Fruit fly (Drosophila melanogaster) whole organism, embryonic: ENCODE data around the gene kat80.
A peak's percentile ranks its signal among the peaks of the same experiment; 100 is the strongest.

Source experiments
- Bdp1 ChIP-seq: fragments of 200-800 bp; sonication (Bioruptor generic); optimal IDR thresholded peaks from 3 replicates; lab custom pipeline; 2016; ENCODE audit warnings: missing biosample characterization, missing genetic modification characterization
- Blimp-1 ChIP-seq: fragments of 200-800 bp; sonication (Bioruptor generic); optimal IDR thresholded peaks from 3 replicates; lab custom pipeline; 2018; ENCODE audit warnings: missing biosample characterization, missing genetic modification characterization, mild to moderate bottlenecking, moderate library complexity, missing genetic modification reagents
- BtbVII ChIP-seq: fragments of 200-800 bp; sonication (Bioruptor generic); optimal IDR thresholded peaks from 3 replicates; lab custom pipeline; 2017; ENCODE audit warnings: missing biosample characterization, mild to moderate bottlenecking, missing genetic modification characterization
- CG10959 ChIP-seq: fragments of 200-800 bp; sonication (Bioruptor generic); IDR thresholded peaks from 2 replicates; pipeline ENCODE4 v1.3.6; 2022; ENCODE audit warnings: missing biosample characterization, missing genetic modification characterization
- CG11560 ChIP-seq: fragments of 200-800 bp; sonication (Bioruptor generic); IDR thresholded peaks from 3 replicates; pipeline ENCODE4 v1.3.6; 2022; ENCODE audit warnings: missing biosample characterization, missing genetic modification characterization
- CG1233 ChIP-seq: fragments of 200-800 bp; sonication (Bioruptor generic); optimal IDR thresholded peaks from 4 replicates; lab custom pipeline; 2018; ENCODE audit warnings: missing biosample characterization, mild to moderate bottlenecking, missing genetic modification characterization
- CG12659 ChIP-seq: fragments of 200-800 bp; sonication (Bioruptor generic); optimal IDR thresholded peaks from 3 replicates; lab custom pipeline; 2017; ENCODE audit warnings: mild to moderate bottlenecking, missing biosample characterization, missing genetic modification reagents, missing genetic modification characterization
- CG13123 ChIP-seq: fragments of 200-800 bp; sonication (Bioruptor generic); optimal IDR thresholded peaks from 2 replicates; lab custom pipeline; 2016; ENCODE audit warnings: missing biosample characterization, missing genetic modification characterization
- CG15073 ChIP-seq: fragments of 200-800 bp; sonication (Bioruptor generic); optimal IDR thresholded peaks from 2 replicates; lab custom pipeline; 2016; ENCODE audit warnings: missing biosample characterization, missing genetic modification characterization
- CG17328 ChIP-seq: fragments of 200-800 bp; sonication (Bioruptor generic); IDR thresholded peaks from 2 replicates; pipeline ENCODE4 v1.3.6; 2022; ENCODE audit warnings: missing biosample characterization, missing genetic modification characterization
- CG17568 ChIP-seq: fragments of 200-800 bp; sonication (Bioruptor generic); optimal IDR thresholded peaks from 2 replicates; lab custom pipeline; 2018; ENCODE audit warnings: missing biosample characterization, mild to moderate bottlenecking, missing genetic modification characterization, moderate library complexity
- CG2120 ChIP-seq: fragments of 200-800 bp; sonication (Bioruptor generic); optimal IDR thresholded peaks from 3 replicates; lab custom pipeline; 2016; ENCODE audit warnings: missing biosample characterization, missing genetic modification characterization
- CG31365 ChIP-seq: fragments of 200-800 bp; sonication (Bioruptor generic); optimal IDR thresholded peaks from 2 replicates; lab custom pipeline; 2018; ENCODE audit warnings: missing biosample characterization, mild to moderate bottlenecking, missing genetic modification characterization
- CG32767 ChIP-seq: fragments of 200-800 bp; sonication (Bioruptor generic); IDR thresholded peaks from 2 replicates; pipeline ENCODE4 v1.3.6; 2022; ENCODE audit warnings: missing biosample characterization, missing genetic modification characterization
- CG3281 ChIP-seq: fragments of 200-800 bp; sonication (Bioruptor generic); optimal IDR thresholded peaks from 3 replicates; lab custom pipeline; 2017; ENCODE audit warnings: missing biosample characterization, mild to moderate bottlenecking, missing genetic modification characterization
- CG3407 ChIP-seq: fragments of 200-800 bp; sonication (Bioruptor generic); optimal IDR thresholded peaks from 2 replicates; lab custom pipeline; 2018; ENCODE audit warnings: missing biosample characterization, mild to moderate bottlenecking, missing genetic modification characterization
- CG3726 ChIP-seq: fragments of 200-800 bp; sonication (Bioruptor generic); IDR thresholded peaks from 3 replicates; pipeline ENCODE4, ENCODE4 v1.3.6; 2022; ENCODE audit warnings: missing biosample characterization, missing genetic modification characterization
- CG4328 ChIP-seq: fragments of 200-800 bp; sonication (Bioruptor generic); optimal IDR thresholded peaks from 3 replicates; lab custom pipeline; 2017; ENCODE audit warnings: missing biosample characterization, missing genetic modification reagents, missing genetic modification characterization
- CG7556 ChIP-seq: fragments of 200-800 bp; sonication (Bioruptor generic); optimal IDR thresholded peaks from 2 replicates; lab custom pipeline; 2017; ENCODE audit warnings: missing biosample characterization, mild to moderate bottlenecking, missing genetic modification characterization
- CG9215 ChIP-seq: fragments of 200-800 bp; sonication (Bioruptor generic); IDR thresholded peaks from 2 replicates; pipeline ENCODE4 v1.3.6; 2022; ENCODE audit warnings: missing biosample characterization, missing genetic modification characterization
- Dad ChIP-seq: fragments of 200-800 bp; sonication (Bioruptor generic); optimal IDR thresholded peaks from 3 replicates; lab custom pipeline; 2016; ENCODE audit warnings: missing biosample characterization, missing genetic modification characterization
- Dip3 ChIP-seq: fragments of 200-800 bp; sonication (Bioruptor generic); optimal IDR thresholded peaks from 3 replicates; lab custom pipeline; 2016; ENCODE audit warnings: missing biosample characterization, missing genetic modification characterization
- E2f1 ChIP-seq: fragments of 200-800 bp; sonication (Bioruptor generic); IDR thresholded peaks from 2 replicates; pipeline ENCODE4 v1.3.6; 2022; ENCODE audit warnings: missing biosample characterization, missing genetic modification characterization
- HLH3B ChIP-seq: fragments of 200-800 bp; sonication (Bioruptor generic); IDR thresholded peaks from 2 replicates; pipeline ENCODE4 v1.3.6; 2022; ENCODE audit warnings: missing biosample characterization, missing genetic modification characterization
- HLH4C ChIP-seq: fragments of 200-800 bp; sonication (Bioruptor generic); IDR thresholded peaks from 3 replicates; pipeline ENCODE4 v1.3.6; 2022; ENCODE audit warnings: missing biosample characterization, missing genetic modification characterization; ENCODE audit not compliant: partially characterized antibody
- Hmx ChIP-seq: fragments of 200-800 bp; sonication (Bioruptor generic); optimal IDR thresholded peaks from 2 replicates; lab custom pipeline; 2016; ENCODE audit warnings: missing biosample characterization, missing genetic modification characterization
- Hr39 ChIP-seq: fragments of >200 bp; optimal IDR thresholded peaks from 2 replicates; lab custom pipeline; 2017
- MTF-1 ChIP-seq: fragments of 200-800 bp; sonication (Bioruptor generic); optimal IDR thresholded peaks from 2 replicates; lab custom pipeline; 2018; ENCODE audit warnings: missing biosample characterization, mild to moderate bottlenecking, missing genetic modification characterization, borderline replicate concordance
- NC2α ChIP-seq: fragments of 200-800 bp; sonication (Bioruptor generic); optimal IDR thresholded peaks from 2 replicates; lab custom pipeline; 2016; ENCODE audit warnings: missing biosample characterization, missing genetic modification characterization
- NFAT ChIP-seq: fragments of 200-800 bp; sonication (Bioruptor generic); IDR thresholded peaks from 2 replicates; pipeline ENCODE4 v1.3.6; 2022; ENCODE audit warnings: missing biosample characterization, missing genetic modification characterization
- Nf-YB ChIP-seq: fragments of 200-800 bp; sonication (Bioruptor generic); optimal IDR thresholded peaks from 3 replicates; lab custom pipeline; 2019; ENCODE audit warnings: missing biosample characterization, mild to moderate bottlenecking, missing genetic modification characterization, moderate library complexity
- Oli ChIP-seq: fragments of 200-800 bp; sonication (Bioruptor generic); optimal IDR thresholded peaks from 2 replicates; lab custom pipeline; 2018; ENCODE audit warnings: missing biosample characterization, mild to moderate bottlenecking, missing genetic modification characterization, moderate library complexity
- Vsx1 ChIP-seq: fragments of 200-800 bp; sonication (Bioruptor generic); optimal IDR thresholded peaks from 2 replicates; lab custom pipeline; 2017; ENCODE audit warnings: missing biosample characterization, mild to moderate bottlenecking, missing genetic modification characterization, missing genetic modification reagents
- abd-A ChIP-seq: fragments of 200-800 bp; sonication (Bioruptor generic); optimal IDR thresholded peaks from 3 replicates; lab custom pipeline; 2019; ENCODE audit warnings: missing biosample characterization, mild to moderate bottlenecking, missing genetic modification characterization, moderate library complexity
- bab2 ChIP-seq: fragments of 200-800 bp; sonication (Bioruptor generic); optimal IDR thresholded peaks from 2 replicates; lab custom pipeline; 2016; ENCODE audit warnings: missing biosample characterization, missing genetic modification characterization
- bowl ChIP-seq: fragments of 200-800 bp; sonication (Bioruptor generic); IDR thresholded peaks from 2 replicates; pipeline ENCODE4 v1.3.6; 2022; ENCODE audit warnings: missing biosample characterization, missing genetic modification characterization
- bsh ChIP-seq, 2 experiments: fragments of 200-800 bp; sonication (Bioruptor generic); optimal IDR thresholded peaks; 2 replicates each; lab custom pipeline; 2017 to 2018; ENCODE audit warnings: mild to moderate bottlenecking in 2 of 2, missing biosample characterization in 2 of 2, missing genetic modification characterization in 2 of 2, moderate library complexity in 1 of 2
- cato ChIP-seq: fragments of 200-800 bp; sonication (Bioruptor generic); optimal IDR thresholded peaks from 2 replicates; lab custom pipeline; 2016; ENCODE audit warnings: missing biosample characterization, missing genetic modification characterization, borderline replicate concordance
- corto ChIP-seq: fragments of 200-800 bp; sonication (Bioruptor generic); optimal IDR thresholded peaks from 2 replicates; lab custom pipeline; 2016; ENCODE audit warnings: missing biosample characterization, mild to moderate bottlenecking, missing genetic modification characterization, moderate library complexity
- disco-r ChIP-seq: fragments of 200-800 bp; sonication (Bioruptor generic); optimal IDR thresholded peaks from 2 replicates; lab custom pipeline; 2016; ENCODE audit warnings: missing biosample characterization, missing genetic modification characterization
- ems ChIP-seq: fragments of 200-800 bp; sonication (Bioruptor generic); optimal IDR thresholded peaks from 3 replicates; lab custom pipeline; 2016; ENCODE audit warnings: missing biosample characterization, missing genetic modification characterization
- gce ChIP-seq: fragments of 200-800 bp; sonication (Bioruptor generic); IDR thresholded peaks from 3 replicates; pipeline ENCODE4 v1.3.6; 2022; ENCODE audit warnings: missing biosample characterization, missing genetic modification characterization
- gcm ChIP-seq: fragments of 200-800 bp; sonication (Bioruptor generic); optimal IDR thresholded peaks from 2 replicates; lab custom pipeline; 2019; ENCODE audit warnings: missing biosample characterization, mild to moderate bottlenecking, missing genetic modification characterization, moderate library complexity
- lola ChIP-seq, 3 experiments: fragments of >200 bp in 2 of 3; fragments of 200-800 bp in 1 of 3; sonication (Bioruptor generic) in 1 of 3; optimal IDR thresholded peaks; 2 replicates each; lab custom pipeline; 2017 to 2019; ENCODE audit warnings: missing biosample characterization in 3 of 3, missing genetic modification characterization in 3 of 3, mild to moderate bottlenecking in 1 of 3, moderate library complexity in 1 of 3
- onecut ChIP-seq: fragments of 200-800 bp; sonication (Bioruptor generic); IDR thresholded peaks from 2 replicates; pipeline ENCODE4 v1.3.6; 2022; ENCODE audit warnings: missing biosample characterization, missing genetic modification characterization
- row ChIP-seq: fragments of 200-800 bp; sonication (Bioruptor generic); IDR thresholded peaks from 3 replicates; pipeline ENCODE4 v1.3.6; 2022; ENCODE audit warnings: missing biosample characterization, missing genetic modification characterization
- sim ChIP-seq: fragments of 200-800 bp; sonication (Bioruptor generic); IDR thresholded peaks from 2 replicates; pipeline ENCODE4 v1.3.6; 2022; ENCODE audit warnings: missing biosample characterization, missing genetic modification characterization
- sr ChIP-seq: fragments of 200-800 bp; sonication (Bioruptor generic); IDR thresholded peaks from 3 replicates; pipeline ENCODE4 v1.3.6; 2022; ENCODE audit warnings: missing biosample characterization, missing genetic modification characterization
- stc ChIP-seq: fragments of 200-800 bp; sonication (Bioruptor generic); IDR thresholded peaks from 2 replicates; pipeline ENCODE4 v1.3.6; 2022; ENCODE audit warnings: missing biosample characterization, missing genetic modification characterization
- wor ChIP-seq: fragments of 200-800 bp; sonication (Bioruptor generic); IDR thresholded peaks from 2 replicates; pipeline ENCODE4 v1.3.6; 2022; ENCODE audit warnings: missing biosample characterization, missing genetic modification characterization

The kat80 gene

dm6 chrX:16279340-16279941 is 3.5 kb upstream of the kat80 start (continued):
- peak; percentile 10 for TF ChIP-seq CG31365
- TF ChIP-seq cato (GFP tag; lab: Kevin White, UChicago): peak; percentile 14
- peak; percentile 86 for TF ChIP-seq CG11560 (tag; lab: Robert Waterston, UW)
- peak; percentile 64 for TF ChIP-seq Vsx1 (GFP tag; lab: Kevin White, UChicago)
- peak; percentile 17 for TF ChIP-seq CG7556 (GFP tag; lab: Kevin White, UChicago)
- TF ChIP-seq onecut: peak; percentile 85
- peak; percentile 60 for TF ChIP-seq NC2α (GFP tag; lab: Kevin White, UChicago)
- TF ChIP-seq CG9215 (GFP tag; lab: Robert Waterston, UW): peak; percentile 89
- TF ChIP-seq gcm (GFP tag; lab: Kevin White, UChicago): peak; percentile 42
- TF ChIP-seq HLH3B (GFP tag; lab: Robert Waterston, UW): peak; percentile 90
- peak; percentile 92 for TF ChIP-seq row (GFP tag; lab: Robert Waterston, UW)
- TF ChIP-seq wor (GFP tag; lab: Robert Waterston, UW): peak; percentile 76
- peak; percentile 74 for TF ChIP-seq Dad (GFP tag; lab: Kevin White, UChicago)
- TF ChIP-seq CG3407: peak; percentile 61
- peak; percentile 83 for TF ChIP-seq CG2120 (GFP tag; lab: Kevin White, UChicago)
- TF ChIP-seq Bdp1 (GFP tag; lab: Kevin White, UChicago): peak; percentile 31
- TF ChIP-seq gce: peak; percentile 84
- TF ChIP-seq disco-r (GFP tag; lab: Kevin White, UChicago): peak; percentile 66
- TF ChIP-seq sr: peak; percentile 73; the same call in 1 of the 3 replicates
- TF ChIP-seq CG3726: peak; percentile 86; the same call in 1 of the 3 replicates
- TF ChIP-seq CG32767 (GFP tag; lab: Robert Waterston, UW): peak; percentile 80; the same call in 1 of the 2 replicates
- TF ChIP-seq Hmx (GFP tag; lab: Kevin White, UChicago): peak; percentile 74
- TF ChIP-seq lola (GFP tag; optimal IDR thresholded peaks at IDR 0.05; lab: Kevin White, UChicago): peak in 1 of 3 experiments; percentile 47
- peak; percentile 50 to 76 for TF ChIP-seq bsh (GFP tag; optimal IDR thresholded peaks at IDR 0.05; lab: Kevin White, UChicago)
- peak; percentile 68 for TF ChIP-seq Dip3 (GFP tag; lab: Kevin White, UChicago)
- peak; percentile 80 for TF ChIP-seq CG17328 (GFP tag; lab: Robert Waterston, UW)
- TF ChIP-seq bab2 (GFP tag; lab: Kevin White, UChicago): peak; percentile 83
- TF ChIP-seq CG12659: peak; percentile 55
- TF ChIP-seq CG3281 (GFP tag; lab: Kevin White, UChicago): peak; percentile 67
- peak; percentile 68 for TF ChIP-seq Blimp-1
- no peak for TF ChIP-seq CG17568 (GFP tag; lab: Kevin White, UChicago)
- TF ChIP-seq Nf-YB: peak; percentile 5
- TF ChIP-seq CG15073: no peak
- no peak for TF ChIP-seq corto
- peak; percentile 80 for TF ChIP-seq NFAT
- TF ChIP-seq CG13123 (GFP tag; lab: Kevin White, UChicago): peak; percentile 56
- peak; percentile 85 for TF ChIP-seq E2f1
- TF ChIP-seq HLH4C: 0 out of 3 replicates have a peak, but pooled peaks have one; percentile 19
- peak; percentile 12 for TF ChIP-seq MTF-1 (GFP tag; lab: Kevin White, UChicago)
- peak; percentile 40 for TF ChIP-seq CG4328 (GFP tag; lab: Kevin White, UChicago)
- TF ChIP-seq Hr39 (lab: Kevin White, UChicago): no peak
- peak; percentile 83 for TF ChIP-seq sim (GFP tag; lab: Robert Waterston, UW)
- no peak for TF ChIP-seq abd-A
- peak; percentile 48 for TF ChIP-seq BtbVII (GFP tag; lab: Kevin White, UChicago)
- TF ChIP-seq stc (GFP tag; lab: Robert Waterston, UW): peak; percentile 81
- TF ChIP-seq CG10959: peak; percentile 82
- peak; percentile 92 for TF ChIP-seq CG1233 (GFP tag; lab: Kevin White, UChicago)
- peak; percentile 75 for TF ChIP-seq ems (GFP tag; lab: Kevin White, UChicago)
- TF ChIP-seq Oli (tag; lab: Kevin White, UChicago): peak; percentile 82
- TF ChIP-seq bowl (GFP tag; lab: Robert Waterston, UW): 0 out of 2 replicates have a peak, but pooled peaks have one; percentile 51
